Fruit fly (Drosophila melanogaster) whole organism, pupa: ENCODE data around the gene CG4042.
A peak's percentile ranks its signal among the peaks of the same experiment; 100 is the strongest.

ENCODE experiments used
- CG10348 ChIP-seq: fragments of 200-800 bp; sonication (Bioruptor generic); IDR thresholded peaks from 2 replicates; pipeline ENCODE4 v1.3.6; 2022; ENCODE audit warnings: missing biosample characterization, missing genetic modification characterization
- CG12605 ChIP-seq: fragments of 200-800 bp; sonication (Bioruptor generic); IDR thresholded peaks from 2 replicates; pipeline ENCODE4 v1.3.6; 2022; ENCODE audit warnings: missing biosample characterization, missing genetic modification characterization
- CG13204 ChIP-seq: fragments of 200-800 bp; sonication (Bioruptor generic); optimal IDR thresholded peaks from 2 replicates; lab custom pipeline; 2018; ENCODE audit warnings: missing biosample characterization, mild to moderate bottlenecking, missing genetic modification characterization, moderate library complexity
- CG14655 ChIP-seq: fragments of 200-800 bp; sonication (Bioruptor generic); optimal IDR thresholded peaks from 3 replicates; lab custom pipeline; 2017; ENCODE audit warnings: mild to moderate bottlenecking, missing biosample characterization, missing genetic modification reagents, missing genetic modification characterization
- CG15710 ChIP-seq: fragments of 200-800 bp; sonication (Bioruptor generic); optimal IDR thresholded peaks from 2 replicates; lab custom pipeline; 2018; ENCODE audit warnings: missing biosample characterization, mild to moderate bottlenecking, missing genetic modification characterization, moderate library complexity
- CG17806 ChIP-seq: fragments of 200-800 bp; sonication (Bioruptor generic); optimal IDR thresholded peaks from 2 replicates; lab custom pipeline; 2018; ENCODE audit warnings: missing biosample characterization, mild to moderate bottlenecking, missing genetic modification characterization, moderate library complexity
- CG32121 ChIP-seq: fragments of 200-800 bp; sonication (Bioruptor generic); IDR thresholded peaks from 2 replicates; pipeline ENCODE4 v1.3.6; 2022; ENCODE audit warnings: missing biosample characterization, missing genetic modification characterization
- CG34367 ChIP-seq: fragments of 200-800 bp; sonication (Bioruptor generic); optimal IDR thresholded peaks from 2 replicates; lab custom pipeline; 2018; ENCODE audit warnings: missing biosample characterization, mild to moderate bottlenecking, missing genetic modification characterization
- CG4496 ChIP-seq: fragments of 200-800 bp; sonication (Bioruptor generic); IDR thresholded peaks from 3 replicates; pipeline ENCODE4 v1.3.6; 2022; ENCODE audit warnings: missing biosample characterization, missing genetic modification characterization
- CG8159 ChIP-seq: fragments of 200-800 bp; sonication (Bioruptor generic); optimal IDR thresholded peaks from 3 replicates; lab custom pipeline; 2018; ENCODE audit warnings: missing biosample characterization, mild to moderate bottlenecking, missing genetic modification characterization, moderate library complexity
- CG8301 ChIP-seq: fragments of 200-800 bp; sonication (Bioruptor generic); optimal IDR thresholded peaks from 2 replicates; lab custom pipeline; 2018; ENCODE audit warnings: missing biosample characterization, mild to moderate bottlenecking, missing genetic modification characterization
- CG9948 ChIP-seq: fragments of 200-800 bp; sonication (Bioruptor generic); optimal IDR thresholded peaks from 2 replicates; lab custom pipeline; 2018; ENCODE audit warnings: missing biosample characterization, mild to moderate bottlenecking, missing genetic modification characterization, moderate library complexity
- D1 ChIP-seq: fragments of 200-800 bp; sonication (Bioruptor generic); optimal IDR thresholded peaks from 2 replicates; lab custom pipeline; 2018; ENCODE audit warnings: missing biosample characterization, mild to moderate bottlenecking, missing genetic modification characterization, moderate library complexity
- EcR ChIP-seq: fragments of 200-800 bp; sonication (Bioruptor generic); optimal IDR thresholded peaks from 3 replicates; lab custom pipeline; 2019; ENCODE audit warnings: missing biosample characterization, missing genetic modification characterization, mild to moderate bottlenecking, moderate library complexity, missing genetic modification reagents
- Ets98B ChIP-seq: fragments of 200-800 bp; sonication (Bioruptor generic); IDR thresholded peaks from 2 replicates; pipeline ENCODE4 v1.3.6; 2022; ENCODE audit warnings: missing biosample characterization, missing genetic modification characterization
- Pif1A ChIP-seq: fragments of 200-800 bp; sonication (Bioruptor generic); optimal IDR thresholded peaks from 3 replicates; lab custom pipeline; 2016; ENCODE audit warnings: missing biosample characterization, missing genetic modification characterization
- Pif1B ChIP-seq: fragments of 200-800 bp; sonication (Bioruptor generic); optimal IDR thresholded peaks from 3 replicates; lab custom pipeline; 2016; ENCODE audit warnings: missing biosample characterization, missing genetic modification characterization
- Snoo ChIP-seq: fragments of 200-800 bp; sonication (Bioruptor generic); optimal IDR thresholded peaks from 3 replicates; lab custom pipeline; 2017; ENCODE audit warnings: missing biosample characterization, mild to moderate bottlenecking, missing genetic modification characterization, inconsistent platforms
- fd96Ca ChIP-seq: fragments of 200-800 bp; sonication (Bioruptor generic); IDR thresholded peaks from 3 replicates; pipeline ENCODE4 v1.3.6; 2022; ENCODE audit warnings: missing biosample characterization, missing genetic modification characterization
- gl ChIP-seq: fragments of 200-800 bp; sonication (Bioruptor generic); optimal IDR thresholded peaks from 2 replicates; lab custom pipeline; 2018; ENCODE audit warnings: missing biosample characterization, mild to moderate bottlenecking, missing genetic modification characterization
- rn ChIP-seq: fragments of 200-800 bp; sonication (Bioruptor generic); IDR thresholded peaks from 2 replicates; pipeline ENCODE4 v1.3.6; 2022; ENCODE audit warnings: missing biosample characterization, missing genetic modification characterization

CG4042 gene

dm6 chr3L:20755585-20755984, 15.7 kb downstream of the CG4042 start, which contains the start of gene CG33912:
Gene CG33912, minus strand, starts transcription at chr3L:20755685.
- TF ChIP-seq rn (GFP tag; lab: Robert Waterston, UW) = no peak
- TF ChIP-seq CG14655 = no peak
- TF ChIP-seq CG32121 (GFP tag; lab: Robert Waterston, UW) = no peak
- no peak for TF ChIP-seq CG10348 (GFP tag; lab: Robert Waterston, UW)
- TF ChIP-seq Snoo = no peak
- TF ChIP-seq Pif1A (GFP tag; lab: Kevin White, UChicago) = no peak
- TF ChIP-seq CG13204 (GFP tag; lab: Kevin White, UChicago) = no peak
- no peak for TF ChIP-seq Ets98B
- no peak for TF ChIP-seq CG8301 (tag; lab: Kevin White, UChicago)
- TF ChIP-seq CG9948 (tag; lab: Kevin White, UChicago) = no peak
- no peak for TF ChIP-seq EcR (GFP tag; lab: Kevin White, UChicago)
- TF ChIP-seq CG17806 (tag; lab: Kevin White, UChicago) = no peak
- no peak for TF ChIP-seq CG34367 (tag; lab: Kevin White, UChicago)
- TF ChIP-seq Pif1B = no peak
- TF ChIP-seq, all 21 proteins: peak for 0

dm6 chr3L:20752964-20753363, 18.3 kb downstream of the CG4042 start:
- no peak for TF ChIP-seq Pif1A (GFP tag; lab: Kevin White, UChicago)
- TF ChIP-seq CG17806 (tag; lab: Kevin White, UChicago) = no peak
- TF ChIP-seq CG12605 (GFP tag; lab: Robert Waterston, UW) = no peak
- TF ChIP-seq fd96Ca (GFP tag; lab: Robert Waterston, UW) = no peak
- TF ChIP-seq CG15710 (tag; lab: Kevin White, UChicago) = no peak
- no peak for TF ChIP-seq CG32121 (GFP tag; lab: Robert Waterston, UW)
- TF ChIP-seq EcR (GFP tag; lab: Kevin White, UChicago) = no peak
- TF ChIP-seq rn (GFP tag; lab: Robert Waterston, UW) = no peak
- TF ChIP-seq Ets98B = no peak
- TF ChIP-seq CG8159 (tag; lab: Kevin White, UChicago) = no peak
- TF ChIP-seq CG13204 (GFP tag; lab: Kevin White, UChicago) = no peak
- TF ChIP-seq D1 (tag; lab: Kevin White, UChicago) = no peak
- TF ChIP-seq CG8301 (tag; lab: Kevin White, UChicago) = no peak
- no peak for TF ChIP-seq Snoo
- TF ChIP-seq, all 21 proteins: peak for 0

dm6 chr3L:20750391-20750790, 20.9 kb downstream of the CG4042 start:
- no peak for TF ChIP-seq CG15710 (tag; lab: Kevin White, UChicago)
- no peak for TF ChIP-seq CG12605 (GFP tag; lab: Robert Waterston, UW)
- TF ChIP-seq fd96Ca (GFP tag; lab: Robert Waterston, UW) = no peak
- no peak for TF ChIP-seq CG32121 (GFP tag; lab: Robert Waterston, UW)

dm6 chr3L:20748577-20748976, 22.7 kb downstream of the CG4042 start:
- TF ChIP-seq CG8159 (tag; lab: Kevin White, UChicago) (no peak), CG12605 (GFP tag; lab: Robert Waterston, UW) (no peak), Pif1A (GFP tag; lab: Kevin White, UChicago) (no peak), CG14655 (no peak)
- TF ChIP-seq, all 21 proteins: peak for 0

dm6 chr3L:20747299-20747925, 23.9 kb downstream of the CG4042 start:
- TF ChIP-seq Snoo = peak; percentile 4
- peak; percentile 5 for TF ChIP-seq CG14655
- TF ChIP-seq Pif1A (GFP tag; lab: Kevin White, UChicago) = no peak

- TF ChIP-seq Pif1B = peak; percentile 38
- TF ChIP-seq CG8159 (tag; lab: Kevin White, UChicago) = peak; percentile 61
- no peak for TF ChIP-seq CG12605 (GFP tag; lab: Robert Waterston, UW)
- TF ChIP-seq rn (GFP tag; lab: Robert Waterston, UW) = no peak
- TF ChIP-seq CG32121 (GFP tag; lab: Robert Waterston, UW) = no peak
- TF ChIP-seq CG17806 (tag; lab: Kevin White, UChicago) = peak; percentile 49
- TF ChIP-seq CG14655 = peak; percentile 29
- TF ChIP-seq CG8301 (tag; lab: Kevin White, UChicago) = no peak
- peak; percentile 26 for TF ChIP-seq Pif1A (GFP tag; lab: Kevin White, UChicago)
- peak; percentile 1 for TF ChIP-seq CG34367 (tag; lab: Kevin White, UChicago)
- TF ChIP-seq fd96Ca (GFP tag; lab: Robert Waterston, UW) = no peak
- no peak for TF ChIP-seq CG13204 (GFP tag; lab: Kevin White, UChicago)
- TF ChIP-seq CG15710 (tag; lab: Kevin White, UChicago) = peak; percentile 51
- peak; percentile 51 for TF ChIP-seq CG9948 (tag; lab: Kevin White, UChicago)
Observed at dm6 chr3L:20739414-20739813, 31.9 kb downstream of the CG4042 start, which contains the start of gene Gr77a. Gene Gr77a, minus strand, starts transcription at chr3L:20739430.

- peak; percentile 47 for TF ChIP-seq EcR (GFP tag; lab: Kevin White, UChicago)
- TF ChIP-seq CG8159 (tag; lab: Kevin White, UChicago) = peak; percentile 17
- TF ChIP-seq CG4496 (GFP tag; lab: Robert Waterston, UW) = 0 out of 3 replicates have a peak, but pooled peaks have one; percentile 37
- TF ChIP-seq fd96Ca (GFP tag; lab: Robert Waterston, UW) = no peak
- TF ChIP-seq gl (tag; lab: Kevin White, UChicago) = peak; percentile 13
- no peak for TF ChIP-seq CG32121 (GFP tag; lab: Robert Waterston, UW)
- TF ChIP-seq CG15710 (tag; lab: Kevin White, UChicago) = no peak
Observed at dm6 chr3L:20737346-20737745, 34.0 kb downstream of the CG4042 start.
